Fruit fly (Drosophila melanogaster) whole organism, embryonic: Measurements from ENCODE around the gene CG6527.

ENCODE experiments used
- Adf1 ChIP-seq: fragments of 200-800 bp; sonication (Bioruptor generic); IDR thresholded peaks from 2 replicates; pipeline ENCODE4 v1.3.6; 2022; ENCODE audit warnings: missing biosample characterization, missing genetic modification characterization
- BtbVII ChIP-seq: fragments of 200-800 bp; sonication (Bioruptor generic); optimal IDR thresholded peaks from 3 replicates; lab custom pipeline; 2017; ENCODE audit warnings: missing biosample characterization, mild to moderate bottlenecking, missing genetic modification characterization
- CG10431 ChIP-seq: fragments of 200-800 bp; sonication (Bioruptor generic); optimal IDR thresholded peaks from 3 replicates; lab custom pipeline; 2018; ENCODE audit warnings: missing biosample characterization, mild to moderate bottlenecking, missing genetic modification characterization
- CG11398 ChIP-seq: fragments of 200-800 bp; sonication (Bioruptor generic); optimal IDR thresholded peaks from 2 replicates; lab custom pipeline; 2016; ENCODE audit warnings: missing biosample characterization, missing genetic modification characterization
- CG11723 ChIP-seq: fragments of 200-800 bp; sonication (Bioruptor generic); optimal IDR thresholded peaks from 2 replicates; lab custom pipeline; 2017; ENCODE audit warnings: missing biosample characterization, mild to moderate bottlenecking, missing genetic modification characterization
- CG12071 ChIP-seq: fragments of 200-800 bp; sonication (Bioruptor generic); optimal IDR thresholded peaks from 3 replicates; lab custom pipeline; 2018; ENCODE audit warnings: missing biosample characterization, mild to moderate bottlenecking, missing genetic modification characterization
- CG12236 ChIP-seq: fragments of 200-800 bp; sonication (Bioruptor generic); optimal IDR thresholded peaks from 2 replicates; lab custom pipeline; 2016; ENCODE audit warnings: missing biosample characterization, missing genetic modification characterization
- CG1233 ChIP-seq: fragments of 200-800 bp; sonication (Bioruptor generic); optimal IDR thresholded peaks from 4 replicates; lab custom pipeline; 2018; ENCODE audit warnings: missing biosample characterization, mild to moderate bottlenecking, missing genetic modification characterization
- CG12659 ChIP-seq: fragments of 200-800 bp; sonication (Bioruptor generic); optimal IDR thresholded peaks from 3 replicates; lab custom pipeline; 2017; ENCODE audit warnings: mild to moderate bottlenecking, missing biosample characterization, missing genetic modification reagents, missing genetic modification characterization
- CG13123 ChIP-seq: fragments of 200-800 bp; sonication (Bioruptor generic); optimal IDR thresholded peaks from 2 replicates; lab custom pipeline; 2016; ENCODE audit warnings: missing biosample characterization, missing genetic modification characterization
- CG13775 ChIP-seq: fragments of 200-800 bp; sonication (Bioruptor generic); optimal IDR thresholded peaks from 3 replicates; lab custom pipeline; 2017; ENCODE audit warnings: missing biosample characterization, mild to moderate bottlenecking, missing genetic modification characterization
- CG14710 ChIP-seq: fragments of 200-800 bp; sonication (Bioruptor generic); optimal IDR thresholded peaks from 3 replicates; lab custom pipeline; 2019; ENCODE audit warnings: missing biosample characterization, mild to moderate bottlenecking, missing genetic modification characterization, moderate library complexity
- CG15073 ChIP-seq: fragments of 200-800 bp; sonication (Bioruptor generic); optimal IDR thresholded peaks from 2 replicates; lab custom pipeline; 2016; ENCODE audit warnings: missing biosample characterization, missing genetic modification characterization
- CG2889 ChIP-seq: fragments of 200-800 bp; sonication (Bioruptor generic); IDR thresholded peaks from 3 replicates; pipeline ENCODE4 v1.3.6; 2022; ENCODE audit warnings: missing biosample characterization, missing genetic modification characterization
- CG32772 ChIP-seq: fragments of 200-800 bp; sonication (Bioruptor generic); IDR thresholded peaks from 2 replicates; pipeline ENCODE4 v1.3.6; 2022; ENCODE audit warnings: missing biosample characterization, missing genetic modification characterization
- CG43689 ChIP-seq: fragments of 200-800 bp; sonication (Bioruptor generic); IDR thresholded peaks from 2 replicates; pipeline ENCODE4 v1.3.6; 2022; ENCODE audit warnings: missing biosample characterization, missing genetic modification characterization
- CG7928 ChIP-seq: fragments of 200-800 bp; sonication (Bioruptor generic); optimal IDR thresholded peaks from 2 replicates; lab custom pipeline; 2017; ENCODE audit warnings: missing biosample characterization, mild to moderate bottlenecking, missing genetic modification characterization
- CG8765 ChIP-seq: fragments of 200-800 bp; sonication (Bioruptor generic); IDR thresholded peaks from 2 replicates; pipeline ENCODE4 v1.3.6; 2022; ENCODE audit warnings: missing biosample characterization, missing genetic modification characterization
- CG9727 ChIP-seq: fragments of 200-800 bp; sonication (Bioruptor generic); optimal IDR thresholded peaks from 3 replicates; lab custom pipeline; 2017; ENCODE audit warnings: missing biosample characterization, mild to moderate bottlenecking, missing genetic modification characterization
- Camta ChIP-seq: fragments of 200-800 bp; sonication (Bioruptor generic); optimal IDR thresholded peaks from 2 replicates; lab custom pipeline; 2016; ENCODE audit warnings: missing biosample characterization, missing genetic modification characterization
- Deaf1 ChIP-seq: fragments of 200-800 bp; optimal IDR thresholded peaks from 3 replicates; lab custom pipeline; 2019; ENCODE audit warnings: missing biosample characterization, mild to moderate bottlenecking, missing genetic modification characterization, moderate library complexity
- Dp ChIP-seq: fragments of 200-800 bp; sonication (Bioruptor generic); optimal IDR thresholded peaks from 2 replicates; lab custom pipeline; 2018; ENCODE audit warnings: missing biosample characterization, mild to moderate bottlenecking, missing genetic modification characterization, moderate library complexity
- Ets65A ChIP-seq: fragments of 200-800 bp; sonication (Bioruptor generic); peaks from one replicate; lab custom pipeline; 2016; ENCODE audit warnings: missing biosample characterization, missing genetic modification characterization
- GATAe ChIP-seq: fragments of 200-800 bp; sonication (Bioruptor generic); conservative IDR thresholded peaks from 2 replicates; pipeline ENCODE4 v1.3.6; 2022; ENCODE audit warnings: missing biosample characterization, missing genetic modification characterization
- Hr3 ChIP-seq: fragments of 200-800 bp; sonication (Bioruptor generic); optimal IDR thresholded peaks from 3 replicates; lab custom pipeline; 2016; ENCODE audit warnings: missing biosample characterization, missing genetic modification characterization
- Med ChIP-seq: fragments of 200-800 bp; sonication (Bioruptor generic); peaks from one replicate; lab custom pipeline; 2016; ENCODE audit warnings: missing biosample characterization, missing genetic modification characterization, mild to moderate bottlenecking, inconsistent platforms, moderate library complexity
- Meics ChIP-seq: fragments of 200-800 bp; sonication (Bioruptor generic); optimal IDR thresholded peaks from 2 replicates; lab custom pipeline; 2017; ENCODE audit warnings: missing biosample characterization, mild to moderate bottlenecking, missing genetic modification characterization
- NC2α ChIP-seq: fragments of 200-800 bp; sonication (Bioruptor generic); optimal IDR thresholded peaks from 2 replicates; lab custom pipeline; 2016; ENCODE audit warnings: missing biosample characterization, missing genetic modification characterization
- NK7.1 ChIP-seq: fragments of 200-800 bp; sonication (Bioruptor generic); optimal IDR thresholded peaks from 3 replicates; lab custom pipeline; 2016; ENCODE audit warnings: missing biosample characterization, missing genetic modification characterization
- Optix ChIP-seq: fragments of 200-800 bp; sonication (Bioruptor generic); IDR thresholded peaks from 3 replicates; pipeline ENCODE4 v1.3.6; 2022; ENCODE audit warnings: missing biosample characterization, missing genetic modification characterization
- Trl ChIP-seq, 3 experiments: fragments of >200 bp in 2 of 3; fragments of 200-800 bp in 1 of 3; sonication (Bioruptor generic) in 1 of 3; optimal IDR thresholded peaks; 2 replicates in 1 of 3; 3 replicates in 2 of 3; lab custom pipeline; 2016 to 2017; ENCODE audit warnings: missing biosample characterization in 1 of 3, missing genetic modification characterization in 1 of 3
- Vsx1 ChIP-seq: fragments of 200-800 bp; sonication (Bioruptor generic); optimal IDR thresholded peaks from 2 replicates; lab custom pipeline; 2017; ENCODE audit warnings: missing biosample characterization, mild to moderate bottlenecking, missing genetic modification characterization, missing genetic modification reagents
- ase ChIP-seq: fragments of 200-800 bp; sonication (Bioruptor generic); IDR thresholded peaks from 3 replicates; pipeline ENCODE4 v1.3.6; 2022; ENCODE audit warnings: missing biosample characterization, missing genetic modification characterization
- ato ChIP-seq: fragments of 200-800 bp; sonication (Bioruptor generic); IDR thresholded peaks from 2 replicates; pipeline ENCODE4 v1.3.6; 2022; ENCODE audit warnings: missing biosample characterization, missing genetic modification characterization; ENCODE audit not compliant: partially characterized antibody
- bowl ChIP-seq: fragments of 200-800 bp; sonication (Bioruptor generic); IDR thresholded peaks from 2 replicates; pipeline ENCODE4 v1.3.6; 2022; ENCODE audit warnings: missing biosample characterization, missing genetic modification characterization
- br ChIP-seq: fragments of >200 bp; optimal IDR thresholded peaks from 2 replicates; lab custom pipeline; 2017
- fru ChIP-seq: fragments of >200 bp; optimal IDR thresholded peaks from 2 replicates; lab custom pipeline; 2017
- gem ChIP-seq: fragments of 200-800 bp; sonication (Bioruptor generic); optimal IDR thresholded peaks from 2 replicates; lab custom pipeline; 2019; ENCODE audit warnings: missing biosample characterization, mild to moderate bottlenecking, missing genetic modification characterization, moderate library complexity
- p53 ChIP-seq: fragments of 200-800 bp; sonication (Bioruptor generic); optimal IDR thresholded peaks from 2 replicates; lab custom pipeline; 2016; ENCODE audit warnings: missing biosample characterization, missing genetic modification characterization
- pan ChIP-seq, 4 experiments: fragments of >200 bp in 3 of 4; fragments of 200-800 bp in 1 of 4; sonication (Bioruptor generic) in 1 of 4; optimal IDR thresholded peaks in 3 of 4; IDR thresholded peaks in 1 of 4; 2 replicates each; pipeline versions ENCODE4 v1.3.6 to Lab custom; 2017 to 2022; ENCODE audit warnings: missing biosample characterization in 2 of 4, missing genetic modification characterization in 2 of 4, mixed read lengths in 1 of 4
- repo ChIP-seq: fragments of 200-800 bp; sonication (Bioruptor generic); optimal IDR thresholded peaks from 2 replicates; lab custom pipeline; 2016; ENCODE audit warnings: missing biosample characterization, missing genetic modification characterization
- ro ChIP-seq: fragments of 200-800 bp; sonication (Bioruptor generic); IDR thresholded peaks from 2 replicates; pipeline ENCODE4 v1.3.6; 2022; ENCODE audit warnings: missing biosample characterization, missing genetic modification characterization
- sens ChIP-seq: fragments of 200-800 bp; sonication (Bioruptor generic); peaks from one replicate; lab custom pipeline; 2016; ENCODE audit warnings: missing biosample characterization, missing genetic modification characterization
- tap ChIP-seq: fragments of 200-800 bp; optimal IDR thresholded peaks from 3 replicates; lab custom pipeline; 2019; ENCODE audit warnings: missing biosample characterization, mild to moderate bottlenecking, missing genetic modification characterization, moderate library complexity
- toy ChIP-seq: fragments of 200-800 bp; sonication (Bioruptor generic); IDR thresholded peaks from 2 replicates; pipeline ENCODE4 v1.3.6; 2022; ENCODE audit warnings: missing biosample characterization, missing genetic modification characterization
- twi ChIP-seq: fragments of 200-800 bp; optimal IDR thresholded peaks from 2 replicates; lab custom pipeline; 2019; ENCODE audit warnings: missing biosample characterization, mild to moderate bottlenecking, missing genetic modification characterization, moderate library complexity
- tx ChIP-seq: fragments of 200-800 bp; sonication (Bioruptor generic); optimal IDR thresholded peaks from 2 replicates; lab custom pipeline; 2016; ENCODE audit warnings: missing biosample characterization, missing genetic modification characterization
- vnd ChIP-seq: fragments of 200-800 bp; sonication (Bioruptor generic); IDR thresholded peaks from 3 replicates; pipeline ENCODE4 v1.3.6; 2022; ENCODE audit warnings: missing biosample characterization, missing genetic modification characterization; ENCODE audit not compliant: partially characterized antibody
- zen2 ChIP-seq: fragments of 200-800 bp; sonication (Bioruptor generic); IDR thresholded peaks from 3 replicates; pipeline ENCODE4 v1.3.6; 2022; ENCODE audit warnings: missing biosample characterization, missing genetic modification characterization; ENCODE audit not compliant: partially characterized antibody
- zfh2 ChIP-seq: fragments of 200-800 bp; sonication (Bioruptor generic); optimal IDR thresholded peaks from 2 replicates; lab custom pipeline; 2016; ENCODE audit warnings: missing biosample characterization, missing genetic modification characterization

The CG6527 gene

DNA sequence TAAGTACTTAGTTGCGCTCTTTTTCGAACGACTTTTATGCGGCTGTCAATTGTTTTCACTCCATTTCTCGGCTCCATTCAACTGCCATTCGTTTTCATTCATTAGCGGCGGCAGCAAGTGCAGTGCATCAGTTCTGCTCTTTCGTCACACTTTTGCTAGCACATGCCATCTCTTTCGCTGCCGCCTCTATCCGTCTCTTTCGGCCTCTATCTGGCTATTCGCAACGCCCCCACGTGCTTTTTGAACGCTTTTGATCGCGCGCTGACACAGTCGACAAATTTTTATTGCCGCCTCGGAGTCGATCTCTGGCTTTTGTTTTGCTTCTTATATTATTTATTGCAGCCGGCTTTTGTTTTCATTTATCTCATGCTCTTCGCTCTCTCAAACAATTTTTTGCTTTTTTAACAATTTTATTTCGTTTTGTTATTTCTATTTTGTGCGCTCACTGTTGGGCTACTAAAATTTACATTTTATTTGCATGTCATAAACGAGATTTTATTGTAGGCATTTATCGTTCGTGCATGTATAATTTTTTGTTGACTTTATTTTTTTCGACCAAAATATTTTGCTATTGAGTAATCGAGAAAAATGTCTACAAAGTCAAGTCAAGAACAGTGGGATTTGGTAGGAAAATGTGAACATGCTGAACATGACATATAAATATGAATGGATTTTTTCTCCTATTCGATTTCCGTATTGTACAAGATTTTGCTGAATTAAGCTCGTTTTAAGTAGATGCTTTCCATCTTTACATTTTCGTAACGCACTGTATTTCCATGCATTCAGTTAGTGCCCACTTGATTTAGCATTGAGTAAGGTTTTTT, 36.3 kb downstream of the CG6527 start (continued):
- TF ChIP-seq ro (GFP tag; lab: Robert Waterston, UW) (no peak), CG9727 (no peak), sens (GFP tag; lab: Kevin White, UChicago) (peak; percentile 83), CG32772 (GFP tag; lab: Robert Waterston, UW) (no peak), CG12659 (GFP tag; lab: Kevin White, UChicago) (no peak), CG13775 (GFP tag; lab: Kevin White, UChicago) (no peak), CG15073 (no peak), gem (tag; lab: Kevin White, UChicago) (peak; percentile 45), Adf1 (no peak), fru (lab: Kevin White, UChicago) (no peak), CG12071 (GFP tag; lab: Kevin White, UChicago) (no peak), Ets65A (peak; percentile 2), NC2α (GFP tag; lab: Kevin White, UChicago) (no peak), CG1233 (no peak), CG7928 (no peak), Optix (GFP tag; lab: Robert Waterston, UW) (no peak), CG14710 (tag; lab: Kevin White, UChicago) (no peak), CG12236 (no peak), bowl (GFP tag; lab: Robert Waterston, UW) (no peak), tap (tag; lab: Kevin White, UChicago) (no peak), Dp (GFP tag; lab: Kevin White, UChicago) (no peak), Hr3 (GFP tag; lab: Kevin White, UChicago) (no peak), br (lab: Kevin White, UChicago) (no peak), Meics (GFP tag; lab: Kevin White, UChicago) (peak; percentile 38), zen2 (no peak), pan (optimal IDR thresholded peaks at IDR 0.05; lab: Kevin White, UChicago) (no peak), pan (GFP tag; optimal IDR thresholded peaks at IDR 0.05 in 1 of 2, IDR thresholded peaks at IDR 0.05 in 1 of 2) (peak in 1 of 2 experiments; percentile 63), tx (GFP tag; lab: Kevin White, UChicago) (no peak), toy (GFP tag; lab: Robert Waterston, UW) (no peak), p53 (GFP tag; lab: Kevin White, UChicago) (no peak), Deaf1 (tag; lab: Kevin White, UChicago) (no peak), zfh2 (no peak), repo (GFP tag; lab: Kevin White, UChicago) (no peak), CG43689 (GFP tag; lab: Robert Waterston, UW) (no peak), Camta (GFP tag; lab: Kevin White, UChicago) (no peak), GATAe (GFP tag; lab: Robert Waterston, UW) (no peak), BtbVII (GFP tag; lab: Kevin White, UChicago) (no peak), CG11398 (GFP tag; lab: Kevin White, UChicago) (no peak), CG2889 (GFP tag; lab: Robert Waterston, UW) (no peak), vnd (no peak), ato (GFP tag; lab: Robert Waterston, UW) (no peak), CG8765 (GFP tag; lab: Robert Waterston, UW) (no peak), Vsx1 (no peak), Trl (optimal IDR thresholded peaks at IDR 0.05; lab: Kevin White, UChicago) (peak in 1 of 2 experiments; percentile 11), Trl (GFP tag; optimal IDR thresholded peaks at IDR 0.05; lab: Kevin White, UChicago) (no peak), Med (GFP tag; lab: Kevin White, UChicago) (peak; percentile 79), CG11723 (GFP tag; lab: Kevin White, UChicago) (no peak), ase (no peak), NK7.1 (GFP tag; lab: Kevin White, UChicago) (no peak), CG10431 (GFP tag; lab: Kevin White, UChicago) (no peak), twi (tag; lab: Kevin White, UChicago) (no peak), CG13123 (no peak)
